Worm (Caenorhabditis elegans) whole organism, L4/young adult: ENCODE results near the gene sym-4.

ENCODE experiments used
- dao-5 ChIP-seq: sonication (generic microtip); optimal IDR thresholded peaks from 2 replicates; lab custom pipeline; 2016; ENCODE audit warnings: missing genotype, missing genetic modification characterization, moderate library complexity, missing compliant biosample characterization
- him-1 ChIP-seq: sonication (generic microtip); optimal IDR thresholded peaks from 2 replicates; lab custom pipeline; 2016; ENCODE audit warnings: missing genotype, missing genetic modification reagents, missing genetic modification characterization, missing compliant biosample characterization

- no peak for TF ChIP-seq dao-5 (tag; lab: Kevin White, UChicago)
- TF ChIP-seq him-1 (tag; lab: Kevin White, UChicago): no peak
These were observed 4.3 kb downstream of the sym-4 start for ce11 chrX:14165156-14165555.
